Fruit fly (Drosophila melanogaster) whole organism, embryonic: ENCODE measurements around the gene Atg6.

ENCODE experiments used
- B-H1 ChIP-seq: fragments of 200-800 bp; sonication (Bioruptor generic); IDR thresholded peaks from 3 replicates; pipeline ENCODE4 v1.3.6; 2022; ENCODE audit warnings: missing biosample characterization, missing genetic modification characterization
- Blimp-1 ChIP-seq: fragments of 200-800 bp; sonication (Bioruptor generic); optimal IDR thresholded peaks from 3 replicates; lab custom pipeline; 2018; ENCODE audit warnings: missing biosample characterization, missing genetic modification characterization, mild to moderate bottlenecking, moderate library complexity, missing genetic modification reagents
- CG10431 ChIP-seq: fragments of 200-800 bp; sonication (Bioruptor generic); optimal IDR thresholded peaks from 3 replicates; lab custom pipeline; 2018; ENCODE audit warnings: missing biosample characterization, mild to moderate bottlenecking, missing genetic modification characterization
- CG12236 ChIP-seq: fragments of 200-800 bp; sonication (Bioruptor generic); optimal IDR thresholded peaks from 2 replicates; lab custom pipeline; 2016; ENCODE audit warnings: missing biosample characterization, missing genetic modification characterization
- CG13123 ChIP-seq: fragments of 200-800 bp; sonication (Bioruptor generic); optimal IDR thresholded peaks from 2 replicates; lab custom pipeline; 2016; ENCODE audit warnings: missing biosample characterization, missing genetic modification characterization
- CG14965 ChIP-seq: fragments of 200-800 bp; sonication (Bioruptor generic); optimal IDR thresholded peaks from 2 replicates; lab custom pipeline; 2016; ENCODE audit warnings: missing biosample characterization, missing genetic modification characterization, borderline replicate concordance
- CG1647 ChIP-seq: fragments of 200-800 bp; sonication (Bioruptor generic); optimal IDR thresholded peaks from 3 replicates; lab custom pipeline; 2016; ENCODE audit warnings: missing biosample characterization, missing genetic modification characterization
- CG16815 ChIP-seq: fragments of 200-800 bp; sonication (Bioruptor generic); optimal IDR thresholded peaks from 3 replicates; lab custom pipeline; 2017; ENCODE audit warnings: missing biosample characterization, mild to moderate bottlenecking, missing genetic modification characterization
- CG17912 ChIP-seq: fragments of 200-800 bp; sonication (Bioruptor generic); optimal IDR thresholded peaks from 2 replicates; lab custom pipeline; 2018; ENCODE audit warnings: missing biosample characterization, mild to moderate bottlenecking, missing genetic modification characterization
- CG3407 ChIP-seq: fragments of 200-800 bp; sonication (Bioruptor generic); optimal IDR thresholded peaks from 2 replicates; lab custom pipeline; 2018; ENCODE audit warnings: missing biosample characterization, mild to moderate bottlenecking, missing genetic modification characterization
- CG6254 ChIP-seq: fragments of 200-800 bp; sonication (Bioruptor generic); optimal IDR thresholded peaks from 3 replicates; lab custom pipeline; 2017; ENCODE audit warnings: mild to moderate bottlenecking, missing biosample characterization, missing genetic modification reagents, missing genetic modification characterization
- CG6854 ChIP-seq: fragments of 200-800 bp; sonication (Bioruptor generic); optimal IDR thresholded peaks from 3 replicates; lab custom pipeline; 2017; ENCODE audit warnings: missing biosample characterization, mild to moderate bottlenecking, missing genetic modification characterization
- CG7372 ChIP-seq: fragments of 200-800 bp; sonication (Bioruptor generic); IDR thresholded peaks from 2 replicates; pipeline ENCODE4 v1.3.6; 2022; ENCODE audit warnings: missing biosample characterization, missing genetic modification characterization
- CG8388 ChIP-seq: fragments of 200-800 bp; sonication (Bioruptor generic); optimal IDR thresholded peaks from 2 replicates; lab custom pipeline; 2019; ENCODE audit warnings: missing biosample characterization, mild to moderate bottlenecking, missing genetic modification characterization, moderate library complexity
- CG9215 ChIP-seq: fragments of 200-800 bp; sonication (Bioruptor generic); IDR thresholded peaks from 2 replicates; pipeline ENCODE4 v1.3.6; 2022; ENCODE audit warnings: missing biosample characterization, missing genetic modification characterization
- CG9437 ChIP-seq: fragments of 200-800 bp; sonication (Bioruptor generic); optimal IDR thresholded peaks from 2 replicates; lab custom pipeline; 2018; ENCODE audit warnings: missing biosample characterization, mild to moderate bottlenecking, missing genetic modification characterization
- CG9727 ChIP-seq: fragments of 200-800 bp; sonication (Bioruptor generic); optimal IDR thresholded peaks from 3 replicates; lab custom pipeline; 2017; ENCODE audit warnings: missing biosample characterization, mild to moderate bottlenecking, missing genetic modification characterization
- CG9932 ChIP-seq: fragments of 200-800 bp; sonication (Bioruptor generic); IDR thresholded peaks from 2 replicates; pipeline ENCODE4 v1.3.6; 2022; ENCODE audit warnings: missing biosample characterization, missing genetic modification characterization
- Camta ChIP-seq: fragments of 200-800 bp; sonication (Bioruptor generic); optimal IDR thresholded peaks from 2 replicates; lab custom pipeline; 2016; ENCODE audit warnings: missing biosample characterization, missing genetic modification characterization
- D19A ChIP-seq: fragments of 200-800 bp; optimal IDR thresholded peaks from 3 replicates; lab custom pipeline; 2019; ENCODE audit warnings: missing biosample characterization, mild to moderate bottlenecking, missing genetic modification characterization, moderate library complexity
- Dad ChIP-seq: fragments of 200-800 bp; sonication (Bioruptor generic); optimal IDR thresholded peaks from 3 replicates; lab custom pipeline; 2016; ENCODE audit warnings: missing biosample characterization, missing genetic modification characterization
- Dip3 ChIP-seq: fragments of 200-800 bp; sonication (Bioruptor generic); optimal IDR thresholded peaks from 3 replicates; lab custom pipeline; 2016; ENCODE audit warnings: missing biosample characterization, missing genetic modification characterization
- Doc3 ChIP-seq: fragments of 200-800 bp; sonication (Bioruptor generic); IDR thresholded peaks from 3 replicates; pipeline ENCODE4 v1.3.6; 2022; ENCODE audit warnings: missing biosample characterization, missing genetic modification characterization; ENCODE audit not compliant: partially characterized antibody
- Dp ChIP-seq: fragments of 200-800 bp; sonication (Bioruptor generic); optimal IDR thresholded peaks from 2 replicates; lab custom pipeline; 2018; ENCODE audit warnings: missing biosample characterization, mild to moderate bottlenecking, missing genetic modification characterization, moderate library complexity
- Fer1 ChIP-seq: fragments of 200-800 bp; sonication (Bioruptor generic); optimal IDR thresholded peaks from 2 replicates; lab custom pipeline; 2017; ENCODE audit warnings: missing biosample characterization, mild to moderate bottlenecking, missing genetic modification characterization
- Fer2 ChIP-seq: fragments of 200-800 bp; sonication (Bioruptor generic); optimal IDR thresholded peaks from 2 replicates; lab custom pipeline; 2018; ENCODE audit warnings: missing biosample characterization, mild to moderate bottlenecking, missing genetic modification characterization, moderate library complexity
- Hr3 ChIP-seq: fragments of 200-800 bp; sonication (Bioruptor generic); optimal IDR thresholded peaks from 3 replicates; lab custom pipeline; 2016; ENCODE audit warnings: missing biosample characterization, missing genetic modification characterization
- Med ChIP-seq: fragments of 200-800 bp; sonication (Bioruptor generic); peaks from one replicate; lab custom pipeline; 2016; ENCODE audit warnings: missing biosample characterization, missing genetic modification characterization, mild to moderate bottlenecking, inconsistent platforms, moderate library complexity
- Pdp1 ChIP-seq, 2 experiments: fragments of 200-800 bp; sonication (Bioruptor generic); optimal IDR thresholded peaks; 3 replicates each; lab custom pipeline; 2016; ENCODE audit warnings: missing biosample characterization in 2 of 2, missing genetic modification characterization in 2 of 2, mild to moderate bottlenecking in 1 of 2, moderate library complexity in 1 of 2
- Poxn ChIP-seq: fragments of 200-800 bp; sonication (Bioruptor generic); IDR thresholded peaks from 2 replicates; pipeline ENCODE4 v1.3.6; 2022; ENCODE audit warnings: missing biosample characterization, missing genetic modification characterization
- Sin3A ChIP-seq: fragments of >200 bp; optimal IDR thresholded peaks from 2 replicates; lab custom pipeline; 2018
- Sry-β ChIP-seq: fragments of 200-800 bp; sonication (Bioruptor generic); optimal IDR thresholded peaks from 2 replicates; lab custom pipeline; 2018; ENCODE audit warnings: missing biosample characterization, mild to moderate bottlenecking, missing genetic modification characterization, moderate library complexity
- Sry-δ ChIP-seq: fragments of 200-800 bp; sonication (Bioruptor generic); optimal IDR thresholded peaks from 2 replicates; lab custom pipeline; 2016; ENCODE audit warnings: missing biosample characterization, missing genetic modification characterization
- Taf1 ChIP-seq: fragments of 200-800 bp; sonication (Bioruptor generic); IDR thresholded peaks from 2 replicates; pipeline ENCODE4 v1.3.6; 2022; ENCODE audit warnings: missing biosample characterization, missing genetic modification characterization
- corto ChIP-seq: fragments of 200-800 bp; sonication (Bioruptor generic); optimal IDR thresholded peaks from 2 replicates; lab custom pipeline; 2016; ENCODE audit warnings: missing biosample characterization, mild to moderate bottlenecking, missing genetic modification characterization, moderate library complexity
- da ChIP-seq: fragments of 200-800 bp; sonication (Bioruptor generic); optimal IDR thresholded peaks from 2 replicates; lab custom pipeline; 2016; ENCODE audit warnings: missing biosample characterization, missing genetic modification characterization
- dm ChIP-seq: fragments of 200-800 bp; sonication (Bioruptor generic); optimal IDR thresholded peaks from 3 replicates; lab custom pipeline; 2016; ENCODE audit warnings: missing biosample characterization, missing genetic modification characterization
- ems ChIP-seq: fragments of 200-800 bp; sonication (Bioruptor generic); optimal IDR thresholded peaks from 3 replicates; lab custom pipeline; 2016; ENCODE audit warnings: missing biosample characterization, missing genetic modification characterization
- gem ChIP-seq: fragments of 200-800 bp; sonication (Bioruptor generic); optimal IDR thresholded peaks from 2 replicates; lab custom pipeline; 2019; ENCODE audit warnings: missing biosample characterization, mild to moderate bottlenecking, missing genetic modification characterization, moderate library complexity
- gsb ChIP-seq: fragments of 200-800 bp; sonication (Bioruptor generic); IDR thresholded peaks from 2 replicates; pipeline ENCODE4 v1.3.6; 2022; ENCODE audit warnings: missing biosample characterization, missing genetic modification characterization
- gsb-n ChIP-seq: fragments of 200-800 bp; sonication (Bioruptor generic); optimal IDR thresholded peaks from 3 replicates; lab custom pipeline; 2018; ENCODE audit warnings: missing biosample characterization, mild to moderate bottlenecking, missing genetic modification characterization
- ind ChIP-seq: fragments of 200-800 bp; sonication (Bioruptor generic); optimal IDR thresholded peaks from 3 replicates; lab custom pipeline; 2016; ENCODE audit warnings: missing biosample characterization, missing genetic modification characterization
- lov ChIP-seq, 2 experiments: fragments of 200-800 bp in 1 of 2; fragments of >200 bp in 1 of 2; sonication (Bioruptor generic) in 1 of 2; IDR thresholded peaks in 1 of 2; optimal IDR thresholded peaks in 1 of 2; 2 replicates in 1 of 2; 3 replicates in 1 of 2; pipeline versions ENCODE4 v1.3.6 to Lab custom; 2017 to 2022; ENCODE audit warnings: missing biosample characterization in 1 of 2, missing genetic modification characterization in 1 of 2
- pita ChIP-seq: fragments of 200-800 bp; sonication (Bioruptor generic); optimal IDR thresholded peaks from 2 replicates; lab custom pipeline; 2017; ENCODE audit warnings: missing biosample characterization, mild to moderate bottlenecking, missing genetic modification characterization
- schlank ChIP-seq: fragments of 200-800 bp; sonication (Bioruptor generic); optimal IDR thresholded peaks from 2 replicates; lab custom pipeline; 2018; ENCODE audit warnings: missing biosample characterization, mild to moderate bottlenecking, missing genetic modification characterization
- shn ChIP-seq: fragments of 200-800 bp; sonication (Bioruptor generic); optimal IDR thresholded peaks from 3 replicates; lab custom pipeline; 2016; ENCODE audit warnings: missing biosample characterization, missing genetic modification characterization
- sisA ChIP-seq: fragments of 200-800 bp; sonication (Bioruptor generic); IDR thresholded peaks from 2 replicates; pipeline ENCODE4 v1.3.6; 2022; ENCODE audit warnings: missing biosample characterization, missing genetic modification characterization
- slou ChIP-seq: fragments of 200-800 bp; sonication (Bioruptor generic); optimal IDR thresholded peaks from 3 replicates; lab custom pipeline; 2016; ENCODE audit warnings: missing biosample characterization, missing genetic modification characterization
- sqz ChIP-seq: fragments of 200-800 bp; sonication (Bioruptor generic); optimal IDR thresholded peaks from 3 replicates; lab custom pipeline; 2018; ENCODE audit warnings: missing biosample characterization, mild to moderate bottlenecking, missing genetic modification characterization
- unc-4 ChIP-seq: fragments of 200-800 bp; sonication (Bioruptor generic); IDR thresholded peaks from 2 replicates; pipeline ENCODE4 v1.3.6; 2022; ENCODE audit warnings: missing biosample characterization, missing genetic modification characterization; ENCODE audit not compliant: partially characterized antibody
- wek ChIP-seq: fragments of 200-800 bp; sonication (Bioruptor generic); optimal IDR thresholded peaks from 3 replicates; lab custom pipeline; 2018; ENCODE audit warnings: missing biosample characterization, mild to moderate bottlenecking, missing genetic modification characterization, moderate library complexity
- zfh2 ChIP-seq: fragments of 200-800 bp; sonication (Bioruptor generic); optimal IDR thresholded peaks from 2 replicates; lab custom pipeline; 2016; ENCODE audit warnings: missing biosample characterization, missing genetic modification characterization

Atg6 gene

dm6 chr3R:24057188-24057587 lies 6.6 kb upstream of the Atg6 start, which contains the start of gene Hsp68 (continued):
- no peak for TF ChIP-seq ems (GFP tag; lab: Kevin White, UChicago)
- TF ChIP-seq Hr3 (GFP tag; lab: Kevin White, UChicago) = no peak
- no peak for TF ChIP-seq dm (GFP tag; lab: Kevin White, UChicago)
- no peak for TF ChIP-seq Taf1 (GFP tag; lab: Robert Waterston, UW)
- no peak for TF ChIP-seq CG3407 (GFP tag; lab: Kevin White, UChicago)
- TF ChIP-seq sqz = peak; percentile 92
- no peak for TF ChIP-seq CG9727
- no peak for TF ChIP-seq Sry-β (GFP tag; lab: Kevin White, UChicago)
- no peak for TF ChIP-seq zfh2 (GFP tag; lab: Kevin White, UChicago)
- no peak for TF ChIP-seq CG1647 (GFP tag; lab: Kevin White, UChicago)
- TF ChIP-seq Dad (GFP tag; lab: Kevin White, UChicago) = no peak
- TF ChIP-seq Sry-δ (GFP tag; lab: Kevin White, UChicago) = no peak
- TF ChIP-seq gsb-n = no peak
- peak; percentile 81 for TF ChIP-seq Med
- no peak for TF ChIP-seq CG16815
- no peak for TF ChIP-seq CG9215 (GFP tag; lab: Robert Waterston, UW)
- TF ChIP-seq CG6254 (GFP tag; lab: Kevin White, UChicago) = no peak
- TF ChIP-seq Dp (GFP tag; lab: Kevin White, UChicago) = peak; percentile 24
- TF ChIP-seq CG9932 (GFP tag; lab: Robert Waterston, UW) = no peak
- TF ChIP-seq da = no peak
- no peak for TF ChIP-seq lov (optimal IDR thresholded peaks at IDR 0.05; lab: Kevin White, UChicago)
- no peak for TF ChIP-seq lov (GFP tag; IDR thresholded peaks at IDR 0.05; lab: Robert Waterston, UW)
- no peak for TF ChIP-seq CG7372 (GFP tag; lab: Robert Waterston, UW)
- peak; percentile 57 for TF ChIP-seq CG10431 (GFP tag; lab: Kevin White, UChicago)
- no peak for TF ChIP-seq Camta
- TF ChIP-seq CG14965 (GFP tag; lab: Kevin White, UChicago) = no peak
- TF ChIP-seq Doc3 (GFP tag; lab: Robert Waterston, UW) = no peak
- TF ChIP-seq CG17912 (GFP tag; lab: Kevin White, UChicago) = no peak
- no peak for TF ChIP-seq CG6854 (GFP tag; lab: Kevin White, UChicago)
- TF ChIP-seq D19A (tag; lab: Kevin White, UChicago) = peak; percentile 38
- no peak for TF ChIP-seq Pdp1 (GFP tag; optimal IDR thresholded peaks at IDR 0.05; lab: Kevin White, UChicago)
- no peak for TF ChIP-seq schlank (tag; lab: Kevin White, UChicago)
- no peak for TF ChIP-seq gsb
- no peak for TF ChIP-seq ind (GFP tag; lab: Kevin White, UChicago)
- TF ChIP-seq unc-4 (GFP tag; lab: Robert Waterston, UW) = 0 out of 2 replicates have a peak, but pooled peaks have one; percentile 34
- TF ChIP-seq B-H1 (GFP tag; lab: Robert Waterston, UW) = no peak
- peak; percentile 45 for TF ChIP-seq wek
- peak; percentile 62 for TF ChIP-seq Fer1 (GFP tag; lab: Kevin White, UChicago)
- no peak for TF ChIP-seq corto (GFP tag; lab: Kevin White, UChicago)
- no peak for TF ChIP-seq CG12236 (GFP tag; lab: Kevin White, UChicago)
- TF ChIP-seq CG9437 (GFP tag; lab: Kevin White, UChicago) = no peak
- TF ChIP-seq slou (GFP tag; lab: Kevin White, UChicago) = no peak
- no peak for TF ChIP-seq CG8388 (GFP tag; lab: Kevin White, UChicago)
- TF ChIP-seq shn (GFP tag; lab: Kevin White, UChicago) = no peak
- no peak for TF ChIP-seq Fer2
- no peak for TF ChIP-seq Blimp-1 (GFP tag; lab: Kevin White, UChicago)
- TF ChIP-seq Sin3A (lab: Kevin White, UChicago) = no peak
- no peak for TF ChIP-seq Dip3 (GFP tag; lab: Kevin White, UChicago)
- TF ChIP-seq pita = no peak
- TF ChIP-seq sisA = no peak
- no peak for TF ChIP-seq Poxn (GFP tag; lab: Robert Waterston, UW)
- no peak for TF ChIP-seq CG13123 (GFP tag; lab: Kevin White, UChicago)
- TF ChIP-seq gem = no peak
